Worm (Caenorhabditis elegans) whole organism, L2 larva: ENCODE results near the gene sedl-1.

Experiments
- ama-1 ChIP-seq: fragments of 150-350 bp; optimal IDR thresholded peaks from 2 replicates; lab custom pipeline; 2018; ENCODE audit warnings: inconsistent platforms
- lin-13 ChIP-seq: fragments of 150-350 bp; optimal IDR thresholded peaks from 2 replicates; lab custom pipeline; 2014; ENCODE audit warnings: missing biosample characterization, missing genetic modification reagents, missing genetic modification characterization
- mdl-1 ChIP-seq, 2 experiments: fragments of 150-350 bp in 1 of 2; sonication (generic microtip) in 1 of 2; optimal IDR thresholded peaks; 2 replicates each; lab custom pipeline; 2017; ENCODE audit warnings: missing biosample characterization in 2 of 2, missing genetic modification characterization in 2 of 2
- ztf-11 ChIP-seq: sonication (generic microtip); optimal IDR thresholded peaks from 2 replicates; lab custom pipeline; 2017; ENCODE audit warnings: missing biosample characterization, missing genetic modification characterization

DNA sequence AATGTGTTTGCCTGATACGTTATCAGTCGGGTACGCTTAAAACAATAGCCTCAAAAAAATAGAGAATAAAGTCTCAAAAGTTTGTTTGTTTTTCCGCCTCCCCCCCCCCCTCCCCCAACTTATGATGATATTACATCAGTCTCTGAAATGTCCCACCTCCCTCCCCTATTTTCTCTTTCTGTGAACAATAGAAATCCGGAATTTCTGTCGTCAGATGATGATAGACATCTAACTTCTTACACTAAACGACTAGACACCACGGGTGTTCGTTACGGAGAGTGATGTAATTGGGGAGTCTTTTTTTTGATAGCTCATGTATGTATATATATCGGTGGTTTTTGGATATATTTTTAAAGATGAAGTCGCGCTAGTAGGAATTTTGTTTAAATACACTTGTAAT is 45.6 kb downstream of the sedl-1 start:
- TF ChIP-seq lin-13 (GFP tag; lab: Kevin White, UChicago), result no peak
- TF ChIP-seq mdl-1 (tag; optimal IDR thresholded peaks at IDR 0.05; lab: Kevin White, UChicago), result no peak
- no peak for TF ChIP-seq ztf-11 (tag; lab: Kevin White, UChicago)
- no peak for TF ChIP-seq ama-1 (lab: Kevin White, UChicago)
